Comparison of ENCODE assay signal across 2 worm cellular contexts in genomic region chrX:8723127-8723600, ce11.
TF ChIP-seq lines count a peak whose summit lies in the region.

TSS of gene tnt-2 (minus strand) at chrX:8723550.

TF ChIP-seq in whole organism, L4 larva, 104 proteins besides CTCF, POLR2A, EP300 and RAD21:
- TF ChIP-seq aha-1 (tag; lab: Kevin White, UChicago) = peak; percentile 58
- no peak for TF ChIP-seq gei-8 (GFP tag; optimal IDR thresholded peaks at IDR 0.05; lab: Kevin White, UChicago)
- peak; percentile 90 for TF ChIP-seq set-16 (GFP tag; IDR thresholded peaks at IDR 0.05; lab: Robert Waterston, UW)
- TF ChIP-seq ceh-82 (tag; optimal IDR thresholded peaks at IDR 0.05; lab: Kevin White, UChicago) = no peak
- TF ChIP-seq lim-7 (GFP tag; IDR thresholded peaks at IDR 0.05; lab: Robert Waterston, UW) = no peak
- no peak for TF ChIP-seq daf-12 (tag; optimal IDR thresholded peaks at IDR 0.05; lab: Kevin White, UChicago)

TF ChIP-seq in whole organism, young adult, 124 proteins besides CTCF, POLR2A, EP300 and RAD21:
- TF ChIP-seq egrh-3 (GFP tag; IDR thresholded peaks at IDR 0.05; lab: Robert Waterston, UW) (peak; percentile 84), T07F8.4 (tag; optimal IDR thresholded peaks at IDR 0.05; lab: Kevin White, UChicago) (no peak)
